Worm (Caenorhabditis elegans) whole organism, L4/young adult: ENCODE data around the gene K11C4.2.

Source experiments
- W03F9.2 ChIP-seq: fragments of 150-350 bp; optimal IDR thresholded peaks from 2 replicates; lab custom pipeline; 2014; ENCODE audit warnings: missing biosample characterization, missing genetic modification characterization
- dao-5 ChIP-seq: sonication (generic microtip); optimal IDR thresholded peaks from 2 replicates; lab custom pipeline; 2016; ENCODE audit warnings: missing genotype, missing genetic modification characterization, moderate library complexity, missing compliant biosample characterization
- him-1 ChIP-seq: sonication (generic microtip); optimal IDR thresholded peaks from 2 replicates; lab custom pipeline; 2016; ENCODE audit warnings: missing genotype, missing genetic modification reagents, missing genetic modification characterization, missing compliant biosample characterization

DNA sequence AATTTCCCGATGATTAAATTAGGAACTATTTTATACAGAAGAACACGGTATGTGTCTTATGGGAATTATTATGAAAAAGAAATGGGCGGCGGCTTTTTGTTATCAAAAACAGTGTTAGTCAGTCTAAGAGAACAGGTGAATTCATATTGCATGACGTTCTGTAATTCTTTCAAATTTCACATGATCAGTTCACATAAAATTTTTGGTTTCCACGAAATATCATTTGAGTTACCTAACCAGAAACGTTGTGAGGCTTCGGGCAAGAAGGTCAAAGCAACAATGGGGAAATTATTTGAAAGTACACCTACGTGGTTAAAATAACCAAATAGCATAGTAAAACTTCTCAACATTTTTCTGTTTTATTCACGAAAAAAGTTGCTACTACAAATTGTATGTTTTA is 41.0 kb downstream of the K11C4.2 start, which contains the start of gene Y57E12B.10:
- TF ChIP-seq him-1 (tag; lab: Kevin White, UChicago) (no peak), dao-5 (no peak), W03F9.2 (no peak)
